Worm (Caenorhabditis elegans) whole organism, L1 larva: ENCODE measurements around the gene K08B12.3.

ENCODE experiments used
- ama-1 ChIP-seq: fragments of 150-350 bp; optimal IDR thresholded peaks from 2 replicates; lab custom pipeline; 2014
- dpl-1 ChIP-seq, 3 experiments: fragments of 150-350 bp in 2 of 3; sonication (generic microtip) in 1 of 3; optimal IDR thresholded peaks; 2 replicates each; lab custom pipeline; 2014 to 2017; ENCODE audit warnings: missing biosample characterization in 3 of 3, missing genetic modification characterization in 3 of 3, missing genetic modification reagents in 3 of 3
- efl-3 ChIP-seq: fragments of 200-800 bp; sonication (Bioruptor generic); optimal IDR thresholded peaks from 2 replicates; lab custom pipeline; 2018; ENCODE audit warnings: mild to moderate bottlenecking, missing genetic modification characterization, missing compliant biosample characterization
- lin-35 ChIP-seq, 2 experiments: fragments of 150-350 bp; optimal IDR thresholded peaks; 2 replicates each; lab custom pipeline; 2014; ENCODE audit warnings: missing biosample characterization in 2 of 2, missing genetic modification characterization in 2 of 2, missing genetic modification reagents in 2 of 2
- lir-3 ChIP-seq: sonication (generic microtip); optimal IDR thresholded peaks from 2 replicates; lab custom pipeline; 2016; ENCODE audit warnings: mild to moderate bottlenecking, missing genetic modification characterization, moderate library complexity, missing compliant biosample characterization; ENCODE audit not compliant: poor library complexity
- mdl-1 ChIP-seq, 2 experiments: fragments of 150-350 bp; optimal IDR thresholded peaks; 2 replicates each; lab custom pipeline; 2014 to 2017; ENCODE audit warnings: missing biosample characterization in 2 of 2, missing genetic modification characterization in 2 of 2, inconsistent platforms in 1 of 2
- mep-1 ChIP-seq: fragments of 150-350 bp; optimal IDR thresholded peaks from 2 replicates; lab custom pipeline; 2014; ENCODE audit warnings: missing biosample characterization, missing genetic modification characterization
- nhr-28 ChIP-seq: fragments of 150-350 bp; optimal IDR thresholded peaks from 2 replicates; lab custom pipeline; 2014; ENCODE audit warnings: missing biosample characterization, missing genetic modification characterization
- skn-1 ChIP-seq: fragments of 150-350 bp; optimal IDR thresholded peaks from 2 replicates; lab custom pipeline; 2014; ENCODE audit warnings: missing biosample characterization, missing genetic modification characterization
- sptf-1 ChIP-seq: fragments of 150-350 bp; optimal IDR thresholded peaks from 2 replicates; lab custom pipeline; 2014; ENCODE audit warnings: missing biosample characterization, missing genetic modification characterization
- unc-86 ChIP-seq: sonication (generic microtip); optimal IDR thresholded peaks from 2 replicates; lab custom pipeline; 2016; ENCODE audit warnings: missing genetic modification characterization, missing compliant biosample characterization
- zag-1 ChIP-seq: fragments of 150-350 bp; optimal IDR thresholded peaks from 2 replicates; lab custom pipeline; 2014; ENCODE audit warnings: missing biosample characterization, missing genetic modification characterization
- ztf-4 ChIP-seq: fragments of 150-350 bp; optimal IDR thresholded peaks from 2 replicates; lab custom pipeline; 2014; ENCODE audit warnings: missing biosample characterization, missing genetic modification characterization

DNA sequence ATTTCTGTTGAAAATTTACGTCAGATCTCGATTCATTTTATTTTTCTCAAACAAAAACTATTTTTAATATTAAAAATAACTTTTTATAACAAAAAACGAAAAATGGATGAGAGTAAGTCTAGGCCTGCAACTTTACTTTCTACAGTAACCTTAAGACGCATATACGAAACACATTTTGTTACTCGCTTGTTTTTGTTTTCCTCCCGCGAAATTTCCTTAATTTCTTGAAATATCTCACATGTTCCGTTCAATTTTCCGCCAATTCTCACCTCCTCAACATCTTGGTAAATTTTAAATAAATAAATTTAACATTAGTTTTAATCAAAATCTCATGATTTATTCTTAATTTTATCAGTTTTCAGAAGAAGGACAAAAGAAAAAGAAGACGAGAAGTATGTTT is 20.5 kb upstream of the K08B12.3 start:
- TF ChIP-seq dpl-1 (GFP tag; optimal IDR thresholded peaks at IDR 0.05; lab: Kevin White, UChicago), result no peak
- no peak for TF ChIP-seq efl-3 (GFP tag; lab: Kevin White, UChicago)
- TF ChIP-seq mdl-1 (tag; optimal IDR thresholded peaks at IDR 0.05; lab: Kevin White, UChicago), result no peak
- no peak for TF ChIP-seq mep-1 (tag; lab: Kevin White, UChicago)
- no peak for TF ChIP-seq lir-3 (tag; lab: Kevin White, UChicago)
- TF ChIP-seq zag-1, result no peak
- no peak for TF ChIP-seq nhr-28
- TF ChIP-seq ztf-4 (tag; lab: Kevin White, UChicago), result no peak
- TF ChIP-seq lin-35 (GFP tag; optimal IDR thresholded peaks at IDR 0.05; lab: Kevin White, UChicago), result no peak
- no peak for TF ChIP-seq skn-1 (tag; lab: Kevin White, UChicago)
- TF ChIP-seq sptf-1 (tag; lab: Kevin White, UChicago), result no peak
- TF ChIP-seq ama-1 (lab: Kevin White, UChicago), result no peak
- TF ChIP-seq unc-86, result no peak
